Fruit fly (Drosophila melanogaster) whole organism, embryonic: ENCODE data around the gene CG6689.

Experiments used
- BEAF-32 ChIP-seq: fragments of 200-800 bp; sonication (Bioruptor generic); optimal IDR thresholded peaks from 3 replicates; lab custom pipeline; 2017; ENCODE audit warnings: missing biosample characterization, missing genetic modification characterization, mild to moderate bottlenecking, moderate library complexity, missing genetic modification reagents
- C15 ChIP-seq: fragments of 200-800 bp; sonication (Bioruptor generic); IDR thresholded peaks from 3 replicates; pipeline ENCODE4 v1.3.6; 2022; ENCODE audit warnings: missing biosample characterization, missing genetic modification characterization
- CG10321 ChIP-seq: fragments of 200-800 bp; sonication (Bioruptor generic); IDR thresholded peaks from 2 replicates; pipeline ENCODE4 v1.3.6; 2022; ENCODE audit warnings: missing biosample characterization, missing genetic modification characterization
- CG11504 ChIP-seq: fragments of 200-800 bp; sonication (Bioruptor generic); optimal IDR thresholded peaks from 3 replicates; lab custom pipeline; 2019; ENCODE audit warnings: missing biosample characterization, mild to moderate bottlenecking, missing genetic modification characterization, moderate library complexity
- CG12299 ChIP-seq: fragments of 200-800 bp; sonication (Bioruptor generic); optimal IDR thresholded peaks from 2 replicates; lab custom pipeline; 2018; ENCODE audit warnings: missing biosample characterization, mild to moderate bottlenecking, missing genetic modification characterization
- CG13894 ChIP-seq: fragments of 200-800 bp; sonication (Bioruptor generic); optimal IDR thresholded peaks from 3 replicates; lab custom pipeline; 2018; ENCODE audit warnings: missing biosample characterization, mild to moderate bottlenecking, missing genetic modification characterization, moderate library complexity
- CG16779 ChIP-seq: fragments of 200-800 bp; sonication (Bioruptor generic); IDR thresholded peaks from 2 replicates; pipeline ENCODE4 v1.3.6; 2022; ENCODE audit warnings: missing biosample characterization, missing genetic modification characterization
- CG1832 ChIP-seq: fragments of 200-800 bp; sonication (Bioruptor generic); optimal IDR thresholded peaks from 2 replicates; lab custom pipeline; 2017; ENCODE audit warnings: missing biosample characterization, mild to moderate bottlenecking, missing genetic modification characterization, inconsistent platforms
- CG18764 ChIP-seq: fragments of 200-800 bp; sonication (Bioruptor generic); optimal IDR thresholded peaks from 3 replicates; lab custom pipeline; 2016; ENCODE audit warnings: missing biosample characterization, missing genetic modification characterization
- CG31224 ChIP-seq: fragments of 200-800 bp; sonication (Bioruptor generic); IDR thresholded peaks from 2 replicates; pipeline ENCODE4 v1.3.6; 2022; ENCODE audit warnings: missing biosample characterization, missing genetic modification characterization
- CG3281 ChIP-seq: fragments of 200-800 bp; sonication (Bioruptor generic); optimal IDR thresholded peaks from 3 replicates; lab custom pipeline; 2017; ENCODE audit warnings: missing biosample characterization, mild to moderate bottlenecking, missing genetic modification characterization
- CG33557 ChIP-seq: fragments of 200-800 bp; sonication (Bioruptor generic); optimal IDR thresholded peaks from 2 replicates; lab custom pipeline; 2019; ENCODE audit warnings: missing biosample characterization, mild to moderate bottlenecking, missing genetic modification characterization, moderate library complexity
- CG42726 ChIP-seq: fragments of 200-800 bp; sonication (Bioruptor generic); IDR thresholded peaks from 2 replicates; pipeline ENCODE4 v1.3.6; 2022; ENCODE audit warnings: missing biosample characterization, missing genetic modification characterization; ENCODE audit not compliant: partially characterized antibody
- CG4820 ChIP-seq: fragments of 200-800 bp; sonication (Bioruptor generic); optimal IDR thresholded peaks from 3 replicates; lab custom pipeline; 2016; ENCODE audit warnings: missing biosample characterization, missing genetic modification characterization
- CG6689 ChIP-seq: fragments of 200-800 bp; sonication (Bioruptor generic); IDR thresholded peaks from 2 replicates; pipeline ENCODE4 v1.3.6; 2022; ENCODE audit warnings: missing biosample characterization, missing genetic modification characterization
- CG6765 ChIP-seq: fragments of 200-800 bp; sonication (Bioruptor generic); optimal IDR thresholded peaks from 3 replicates; lab custom pipeline; 2017; ENCODE audit warnings: missing biosample characterization, mild to moderate bottlenecking, missing genetic modification characterization
- CG6791 ChIP-seq: fragments of 200-800 bp; sonication (Bioruptor generic); IDR thresholded peaks from 3 replicates; pipeline ENCODE4 v1.3.6; 2022; ENCODE audit warnings: missing biosample characterization, missing genetic modification characterization; ENCODE audit not compliant: partially characterized antibody
- CG7372 ChIP-seq: fragments of 200-800 bp; sonication (Bioruptor generic); IDR thresholded peaks from 2 replicates; pipeline ENCODE4 v1.3.6; 2022; ENCODE audit warnings: missing biosample characterization, missing genetic modification characterization
- CG7839 ChIP-seq: fragments of 200-800 bp; sonication (Bioruptor generic); optimal IDR thresholded peaks from 3 replicates; lab custom pipeline; 2018; ENCODE audit warnings: missing biosample characterization, mild to moderate bottlenecking, missing genetic modification characterization, moderate library complexity
- CG9876 ChIP-seq: fragments of 200-800 bp; sonication (Bioruptor generic); optimal IDR thresholded peaks from 2 replicates; lab custom pipeline; 2016; ENCODE audit warnings: missing biosample characterization, missing genetic modification characterization
- Dip2 ChIP-seq: fragments of 200-800 bp; sonication (Bioruptor generic); IDR thresholded peaks from 2 replicates; pipeline ENCODE4 v1.3.6; 2022; ENCODE audit warnings: missing biosample characterization, missing genetic modification characterization
- Doc2 ChIP-seq: fragments of 200-800 bp; sonication (Bioruptor generic); IDR thresholded peaks from 2 replicates; pipeline ENCODE4 v1.3.6; 2022; ENCODE audit warnings: missing biosample characterization, missing genetic modification characterization
- H15 ChIP-seq: fragments of 200-800 bp; sonication (Bioruptor generic); IDR thresholded peaks from 3 replicates; pipeline ENCODE4 v1.3.6; 2022; ENCODE audit warnings: missing biosample characterization, missing genetic modification characterization
- Hmr ChIP-seq: fragments of 200-800 bp; sonication (Bioruptor generic); optimal IDR thresholded peaks from 3 replicates; lab custom pipeline; 2017; ENCODE audit warnings: mild to moderate bottlenecking, missing biosample characterization, missing genetic modification reagents, missing genetic modification characterization
- MESR4 ChIP-seq: fragments of 200-800 bp; sonication (Bioruptor generic); optimal IDR thresholded peaks from 2 replicates; lab custom pipeline; 2018; ENCODE audit warnings: missing biosample characterization, mild to moderate bottlenecking, missing genetic modification characterization, moderate library complexity
- Myb ChIP-seq: fragments of 200-800 bp; sonication (Bioruptor generic); optimal IDR thresholded peaks from 2 replicates; lab custom pipeline; 2016; ENCODE audit warnings: missing biosample characterization, missing genetic modification characterization
- Nf-YC ChIP-seq: fragments of 200-800 bp; optimal IDR thresholded peaks from 3 replicates; lab custom pipeline; 2019; ENCODE audit warnings: missing biosample characterization, mild to moderate bottlenecking, missing genetic modification characterization, moderate library complexity
- Ptx1 ChIP-seq: fragments of 200-800 bp; sonication (Bioruptor generic); IDR thresholded peaks from 2 replicates; pipeline ENCODE4 v1.3.6; 2022; ENCODE audit warnings: missing biosample characterization, missing genetic modification characterization
- Vsx1 ChIP-seq: fragments of 200-800 bp; sonication (Bioruptor generic); optimal IDR thresholded peaks from 2 replicates; lab custom pipeline; 2017; ENCODE audit warnings: missing biosample characterization, mild to moderate bottlenecking, missing genetic modification characterization, missing genetic modification reagents
- al ChIP-seq: fragments of 200-800 bp; sonication (Bioruptor generic); IDR thresholded peaks from 2 replicates; pipeline ENCODE4 v1.3.6; 2022; ENCODE audit warnings: missing biosample characterization, missing genetic modification characterization
- aop ChIP-seq: fragments of 200-800 bp; sonication (Bioruptor generic); IDR thresholded peaks from 2 replicates; pipeline ENCODE4 v1.3.6; 2022; ENCODE audit warnings: missing biosample characterization, missing genetic modification characterization
- chinmo ChIP-seq: fragments of 200-800 bp; sonication (Bioruptor generic); IDR thresholded peaks from 4 replicates; pipeline ENCODE4 v1.3.6; 2022; ENCODE audit warnings: missing biosample characterization, missing genetic modification characterization; ENCODE audit not compliant: partially characterized antibody
- chm ChIP-seq: fragments of 200-800 bp; sonication (Bioruptor generic); IDR thresholded peaks from 2 replicates; pipeline ENCODE4 v1.3.6; 2022; ENCODE audit warnings: missing biosample characterization, missing genetic modification characterization
- ci ChIP-seq: fragments of 200-800 bp; sonication (Bioruptor generic); IDR thresholded peaks from 3 replicates; pipeline ENCODE4 v1.3.6; 2022; ENCODE audit warnings: missing biosample characterization, missing genetic modification characterization
- dpn ChIP-seq, 2 experiments: fragments of 200-800 bp; sonication (Bioruptor generic); optimal IDR thresholded peaks; 3 replicates each; lab custom pipeline; 2016; ENCODE audit warnings: missing biosample characterization in 2 of 2, missing genetic modification characterization in 2 of 2
- exex ChIP-seq: fragments of 200-800 bp; sonication (Bioruptor generic); optimal IDR thresholded peaks from 4 replicates; lab custom pipeline; 2018; ENCODE audit warnings: missing biosample characterization, mild to moderate bottlenecking, missing genetic modification characterization, moderate library complexity
- ftz-f1 ChIP-seq: fragments of 200-800 bp; sonication (Bioruptor generic); optimal IDR thresholded peaks from 2 replicates; lab custom pipeline; 2016; ENCODE audit warnings: missing biosample characterization, missing genetic modification characterization
- ind ChIP-seq: fragments of 200-800 bp; sonication (Bioruptor generic); optimal IDR thresholded peaks from 3 replicates; lab custom pipeline; 2016; ENCODE audit warnings: missing biosample characterization, missing genetic modification characterization
- jigr1 ChIP-seq: fragments of 200-800 bp; sonication (Bioruptor generic); IDR thresholded peaks from 3 replicates; pipeline ENCODE4 v1.3.6; 2022; ENCODE audit warnings: missing biosample characterization, missing genetic modification characterization
- kay ChIP-seq: fragments of 200-800 bp; sonication (Bioruptor generic); optimal IDR thresholded peaks from 2 replicates; lab custom pipeline; 2016; ENCODE audit warnings: missing biosample characterization, missing genetic modification characterization
- luna ChIP-seq: fragments of 200-800 bp; sonication (Bioruptor generic); optimal IDR thresholded peaks from 2 replicates; lab custom pipeline; 2016; ENCODE audit warnings: missing biosample characterization, missing genetic modification characterization
- prd ChIP-seq, 3 experiments: fragments of >200 bp in 2 of 3; fragments of 200-800 bp in 1 of 3; sonication (Bioruptor generic) in 1 of 3; optimal IDR thresholded peaks in 2 of 3; IDR thresholded peaks in 1 of 3; 2 replicates in 2 of 3; 3 replicates in 1 of 3; pipeline versions ENCODE4 v1.3.6 to Lab custom; 2017 to 2022; ENCODE audit warnings: missing biosample characterization in 1 of 3, missing genetic modification characterization in 1 of 3
- shn ChIP-seq: fragments of 200-800 bp; sonication (Bioruptor generic); optimal IDR thresholded peaks from 3 replicates; lab custom pipeline; 2016; ENCODE audit warnings: missing biosample characterization, missing genetic modification characterization
- ssp ChIP-seq: fragments of 200-800 bp; sonication (Bioruptor generic); IDR thresholded peaks from 2 replicates; pipeline ENCODE4 v1.3.6; 2022; ENCODE audit warnings: missing biosample characterization, missing genetic modification characterization
- tgo ChIP-seq: fragments of 200-800 bp; sonication (Bioruptor generic); IDR thresholded peaks from 3 replicates; pipeline ENCODE4 v1.3.6; 2022; ENCODE audit warnings: missing biosample characterization, missing genetic modification characterization
- wek ChIP-seq: fragments of 200-800 bp; sonication (Bioruptor generic); optimal IDR thresholded peaks from 3 replicates; lab custom pipeline; 2018; ENCODE audit warnings: missing biosample characterization, mild to moderate bottlenecking, missing genetic modification characterization, moderate library complexity

The CG6689 gene

DNA sequence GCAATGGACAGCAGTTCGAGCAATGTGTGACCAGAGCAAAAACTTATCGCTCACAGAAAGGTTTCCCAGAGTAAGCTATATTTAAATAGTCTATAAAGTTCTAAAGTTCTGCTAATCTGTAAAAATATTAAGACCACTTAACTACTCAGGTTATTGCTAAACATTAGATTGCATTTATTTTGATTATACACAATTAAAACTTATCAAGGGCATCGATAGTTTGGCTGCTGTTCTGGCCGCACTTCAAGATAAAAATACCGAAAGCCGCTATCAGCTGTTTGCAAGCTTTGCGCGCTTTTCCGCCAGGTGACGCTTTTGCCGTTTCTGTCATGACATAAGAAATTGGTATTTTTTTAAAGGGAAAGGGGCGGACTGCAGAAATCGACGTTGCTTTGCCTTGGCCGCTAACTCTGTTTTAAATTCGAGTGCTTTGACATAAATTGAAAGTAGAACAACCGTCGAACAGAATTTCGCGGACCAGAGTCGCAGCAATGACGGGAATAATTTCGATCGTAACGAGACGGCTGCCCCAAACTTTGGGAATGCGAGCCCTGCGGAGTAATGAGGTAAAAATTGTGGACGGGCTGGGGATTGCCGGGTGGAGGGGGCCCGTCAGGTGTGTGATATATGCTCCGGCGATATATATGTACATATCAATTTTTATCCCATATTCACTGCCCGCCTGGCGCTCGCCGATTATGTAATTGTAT lies 24.2 kb upstream of the CG6689 start, which contains the start of the genes CG17734 and CG5214 (continued):
- TF ChIP-seq CG9876 (GFP tag; lab: Kevin White, UChicago), result peak; percentile 10

DNA sequence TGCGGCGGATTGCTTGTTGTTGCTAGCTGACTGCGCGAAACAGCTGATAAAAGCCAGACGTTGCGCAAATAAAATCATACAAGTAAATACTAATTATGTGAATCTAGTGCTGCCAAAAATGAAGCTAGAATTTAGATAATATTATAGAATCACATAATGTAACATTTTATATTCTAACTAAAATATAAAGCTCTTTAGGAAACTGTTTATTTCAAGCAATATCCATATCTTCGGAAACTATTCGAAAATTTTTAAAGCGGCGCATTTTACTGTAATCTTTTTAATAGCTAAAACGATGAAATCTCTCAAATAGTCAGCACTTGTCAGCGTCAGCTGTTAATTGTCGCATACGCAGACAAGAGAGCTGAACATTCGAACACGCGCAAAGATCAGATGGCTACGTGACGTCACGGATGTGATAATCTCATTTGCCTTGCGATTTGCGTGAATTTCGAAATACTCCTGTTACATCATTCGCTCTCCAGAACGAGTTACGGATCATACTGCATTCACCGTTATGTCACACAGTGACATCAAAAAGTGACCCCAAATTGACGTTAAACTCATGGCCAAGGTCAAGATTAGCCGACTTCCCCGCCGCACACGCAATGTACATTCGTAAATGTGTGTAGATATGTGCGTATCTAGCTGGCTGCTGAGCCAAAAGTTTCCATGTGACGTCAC lies 23.3 kb upstream of the CG6689 start:
- peak; percentile 4 for TF ChIP-seq MESR4 (GFP tag; lab: Kevin White, UChicago)
- TF ChIP-seq ftz-f1 (GFP tag; lab: Kevin White, UChicago), result peak; percentile 17
- TF ChIP-seq CG42726, result no peak
- TF ChIP-seq CG4820, result peak; percentile 20
- peak; percentile 49 for TF ChIP-seq Nf-YC (tag; lab: Kevin White, UChicago)
- TF ChIP-seq CG6765, result peak; percentile 60
- no peak for TF ChIP-seq shn (GFP tag; lab: Kevin White, UChicago)
- no peak for TF ChIP-seq C15 (GFP tag; lab: Robert Waterston, UW)
- no peak for TF ChIP-seq CG7372 (GFP tag; lab: Robert Waterston, UW)
- TF ChIP-seq Myb (GFP tag; lab: Kevin White, UChicago), result no peak
- peak; percentile 15; the same call in 1 of the 4 replicates for TF ChIP-seq chinmo (GFP tag; lab: Robert Waterston, UW)
- no peak for TF ChIP-seq CG18764 (GFP tag; lab: Kevin White, UChicago)
- TF ChIP-seq Vsx1 (GFP tag; lab: Kevin White, UChicago), result no peak
- no peak for TF ChIP-seq CG31224 (GFP tag; lab: Robert Waterston, UW)
- no peak for TF ChIP-seq ci (GFP tag; lab: Robert Waterston, UW)
- no peak for TF ChIP-seq H15 (GFP tag; lab: Robert Waterston, UW)
- TF ChIP-seq CG33557, result no peak
- TF ChIP-seq wek (GFP tag; lab: Kevin White, UChicago), result no peak
- no peak for TF ChIP-seq CG10321 (GFP tag; lab: Robert Waterston, UW)
- no peak for TF ChIP-seq CG13894
- TF ChIP-seq tgo (GFP tag; lab: Robert Waterston, UW), result 0 out of 3 replicates have a peak, but pooled peaks have one; percentile 27
- no peak for TF ChIP-seq Doc2 (GFP tag; lab: Robert Waterston, UW)
- peak; percentile 44; the same call in 1 of the 2 replicates for TF ChIP-seq CG6689 (GFP tag; lab: Robert Waterston, UW)
- TF ChIP-seq ind (GFP tag; lab: Kevin White, UChicago), result peak; percentile 25
- 0 out of 2 replicates have a peak, but pooled peaks have one; percentile 20 for TF ChIP-seq al
- no peak for TF ChIP-seq CG11504 (tag; lab: Kevin White, UChicago)
- TF ChIP-seq CG1832, result no peak
- no peak for TF ChIP-seq prd (optimal IDR thresholded peaks at IDR 0.05; lab: Kevin White, UChicago)
- peak; percentile 48; the same call in 1 of the 3 replicates for TF ChIP-seq prd (GFP tag; IDR thresholded peaks at IDR 0.05; lab: Robert Waterston, UW)
- TF ChIP-seq chm, result no peak
- no peak for TF ChIP-seq CG16779
- no peak for TF ChIP-seq aop (GFP tag; lab: Robert Waterston, UW)
- peak; percentile 18 for TF ChIP-seq kay (GFP tag; lab: Kevin White, UChicago)
- TF ChIP-seq ssp (GFP tag; lab: Robert Waterston, UW), result no peak
- TF ChIP-seq luna (GFP tag; lab: Kevin White, UChicago), result no peak
- TF ChIP-seq exex (tag; lab: Kevin White, UChicago), result peak; percentile 91
- no peak for TF ChIP-seq jigr1 (GFP tag; lab: Robert Waterston, UW)
- no peak for TF ChIP-seq dpn (GFP tag; optimal IDR thresholded peaks at IDR 0.05; lab: Kevin White, UChicago)
- peak; percentile 15 for TF ChIP-seq Hmr (GFP tag; lab: Kevin White, UChicago)
- TF ChIP-seq BEAF-32 (GFP tag; lab: Kevin White, UChicago), result no peak
- peak; percentile 36 for TF ChIP-seq CG12299 (tag; lab: Kevin White, UChicago)
- peak; percentile 38; the same call in 1 of the 2 replicates for TF ChIP-seq Ptx1 (GFP tag; lab: Robert Waterston, UW)
- TF ChIP-seq CG6791 (GFP tag; lab: Robert Waterston, UW), result no peak
- no peak for TF ChIP-seq Dip2
- TF ChIP-seq CG3281 (GFP tag; lab: Kevin White, UChicago), result peak; percentile 79
- peak; percentile 61 for TF ChIP-seq CG7839
